Fruit fly (Drosophila melanogaster): ENCODE results near the gene Cln3.

dm6 chr3L:17856655-17857479 lies 42.9 kb upstream of the Cln3 start, which contains the start of gene CG5535:
- TF ChIP-seq Ravus (GFP tag; IDR thresholded peaks at IDR 0.05) (peak; percentile 8; the same call in 1 of the 2 replicates), Ada2b (GFP tag; IDR thresholded peaks at IDR 0.05) (peak; percentile 33), Dip2 (GFP tag; IDR thresholded peaks at IDR 0.05) (no peak)

All from whole organism, embryonic.